Worm (Caenorhabditis elegans): Measurements from ENCODE around the gene F52E1.9.
A peak's percentile ranks its signal among the peaks of the same experiment; 100 is the strongest.

Gene F52E1.9

DNA sequence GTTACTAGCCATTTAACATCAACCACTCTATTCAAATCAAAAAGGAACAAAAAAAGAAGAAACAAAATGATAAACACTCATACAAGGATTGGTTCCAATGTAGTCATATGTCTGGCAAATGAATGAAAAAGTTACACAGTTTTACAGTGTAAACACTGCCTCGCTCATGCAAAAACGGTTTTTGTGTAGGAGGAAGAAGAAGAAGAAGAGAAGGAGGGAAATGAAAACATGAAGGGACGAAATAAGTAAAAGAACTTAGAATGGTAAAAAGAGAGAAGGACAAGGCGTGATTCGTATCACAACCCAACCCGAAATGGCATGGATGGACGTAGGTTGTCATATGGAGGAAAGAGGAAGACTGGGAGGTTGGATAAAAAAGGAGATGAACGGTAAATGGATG lies 4.4 kb upstream of the F52E1.9 start (continued):
- TF ChIP-seq mdl-1 (tag; optimal IDR thresholded peaks at IDR 0.05) = peak in 1 of 2 experiments; percentile 6
- TF ChIP-seq efl-1 (optimal IDR thresholded peaks at IDR 0.05) = no peak
- no peak for TF ChIP-seq efl-1 (GFP tag; optimal IDR thresholded peaks at IDR 0.05 in 1 of 2)
- peak; percentile 65 for TF ChIP-seq nhr-20 (tag; optimal IDR thresholded peaks at IDR 0.05)
- TF ChIP-seq elt-2 (tag; optimal IDR thresholded peaks at IDR 0.05) = no peak
- peak; percentile 88 for TF ChIP-seq lin-14 (GFP tag; optimal IDR thresholded peaks at IDR 0.05)
- TF ChIP-seq ama-1 (optimal IDR thresholded peaks at IDR 0.05) = no peak
- TF ChIP-seq C34B4.2 (tag; optimal IDR thresholded peaks at IDR 0.05) = no peak
- peak; percentile 77 for TF ChIP-seq blmp-1 (tag; optimal IDR thresholded peaks at IDR 0.05)
- TF ChIP-seq elt-3 (tag; optimal IDR thresholded peaks at IDR 0.05) = peak in 2 of 6 experiments; percentile 47 to 70
- TF ChIP-seq snu-23 (GFP tag; optimal IDR thresholded peaks at IDR 0.05) = peak; percentile 59
- TF ChIP-seq efl-3 (GFP tag; optimal IDR thresholded peaks at IDR 0.05) = no peak

DNA sequence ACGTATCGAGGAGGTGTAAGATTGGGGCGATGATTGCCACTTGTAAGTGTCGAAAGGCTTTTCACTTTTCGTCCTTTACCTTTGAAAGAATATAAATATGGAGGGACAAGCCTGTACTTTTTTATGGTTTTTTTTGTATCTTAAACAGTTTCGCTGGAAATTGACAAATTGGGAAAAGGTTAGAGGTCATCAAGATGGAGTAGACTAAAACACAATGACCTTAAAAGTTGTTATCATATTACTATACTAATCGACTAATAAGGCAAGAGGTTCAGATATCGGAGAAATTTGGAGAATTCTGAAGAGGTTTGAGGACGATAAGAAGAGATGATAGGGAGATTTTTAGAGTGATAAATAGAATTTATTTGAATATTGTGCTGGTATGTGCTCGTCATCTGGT lies 3.7 kb upstream of the F52E1.9 start:
- TF ChIP-seq nhr-90 (tag; optimal IDR thresholded peaks at IDR 0.05; ENCODE audit: poor library complexity) (no peak), nhr-85 (tag) (peak; percentile 67), C34B4.2 (tag; optimal IDR thresholded peaks at IDR 0.05) (no peak), skn-1 (tag; optimal IDR thresholded peaks at IDR 0.05) (no peak), xbp-1 (tag; optimal IDR thresholded peaks at IDR 0.05) (no peak), efl-3 (GFP tag; optimal IDR thresholded peaks at IDR 0.05) (no peak), zip-4 (GFP tag; optimal IDR thresholded peaks at IDR 0.05) (no peak), elt-3 (tag; optimal IDR thresholded peaks at IDR 0.05) (peak in 2 of 6 experiments; percentile 28 to 30), fos-1 (tag; optimal IDR thresholded peaks at IDR 0.05) (no peak), nhr-47 (tag; optimal IDR thresholded peaks at IDR 0.05) (no peak), zag-1 (tag; optimal IDR thresholded peaks at IDR 0.05) (no peak), tlp-1 (tag; optimal IDR thresholded peaks at IDR 0.05) (no peak), Y116A8C.19 (tag; optimal IDR thresholded peaks at IDR 0.05; ENCODE audit: borderline replicate concordance) (no peak), nhr-84 (tag; optimal IDR thresholded peaks at IDR 0.05) (no peak)

DNA sequence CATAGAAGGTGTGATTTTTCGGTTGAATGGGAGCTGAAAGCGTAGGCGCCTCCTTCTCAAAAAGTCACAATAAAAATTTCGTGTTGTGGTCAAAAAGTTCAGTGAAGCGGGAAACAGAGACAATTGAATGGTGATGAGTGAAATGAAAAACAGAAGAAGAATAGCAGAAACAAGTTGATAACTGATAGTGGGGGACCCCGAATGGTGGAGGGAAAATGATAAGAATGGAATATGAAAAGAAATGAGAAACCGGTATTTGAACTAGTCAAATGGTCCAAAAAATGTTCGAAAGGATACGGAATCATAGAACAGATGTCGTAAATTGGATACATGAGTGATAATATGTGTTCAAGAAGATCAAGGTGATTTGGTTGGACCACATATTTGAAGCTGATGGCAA lies 1.9 kb upstream of the F52E1.9 start:
- no peak for TF ChIP-seq rnt-1 (tag; optimal IDR thresholded peaks at IDR 0.05)
- no peak for TF ChIP-seq lin-14 (GFP tag; optimal IDR thresholded peaks at IDR 0.05)
- TF ChIP-seq elt-3 (tag; optimal IDR thresholded peaks at IDR 0.05) = peak in 3 of 6 experiments; percentile 44 to 59 (median 54)
- TF ChIP-seq blmp-1 (tag; optimal IDR thresholded peaks at IDR 0.05) = peak; percentile 59
- TF ChIP-seq alr-1 (tag; optimal IDR thresholded peaks at IDR 0.05; ENCODE audit: borderline replicate concordance) = no peak
- no peak for TF ChIP-seq nhr-11 (tag; optimal IDR thresholded peaks at IDR 0.05)

DNA sequence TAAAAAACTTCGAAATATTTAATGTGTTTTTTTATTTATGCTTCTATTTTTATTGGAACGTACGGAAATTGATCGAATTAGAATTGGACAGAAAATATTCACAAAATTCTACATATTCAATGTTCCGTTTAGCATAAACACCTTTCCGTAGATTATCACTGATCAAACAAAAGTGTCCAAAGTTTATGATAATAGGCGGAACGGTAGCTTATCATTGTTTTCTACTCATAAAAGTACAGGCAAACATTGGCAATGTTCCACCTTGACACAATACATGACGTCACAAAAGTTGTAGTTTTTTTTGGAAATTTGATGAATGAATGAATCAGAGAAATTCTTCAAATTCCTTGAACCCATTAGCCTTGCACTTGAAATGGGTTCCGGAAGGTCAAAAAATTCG lies 1.4 kb upstream of the F52E1.9 start:
- TF ChIP-seq nhr-85 (tag) (peak; percentile 59), hpl-2 (GFP tag; optimal IDR thresholded peaks at IDR 0.05) (no peak), unc-130 (tag; optimal IDR thresholded peaks at IDR 0.05) (no peak), C16A3.4 (tag; optimal IDR thresholded peaks at IDR 0.05) (no peak), hlh-17 (GFP tag; optimal IDR thresholded peaks at IDR 0.05; ENCODE audit: borderline replicate concordance) (no peak)

DNA sequence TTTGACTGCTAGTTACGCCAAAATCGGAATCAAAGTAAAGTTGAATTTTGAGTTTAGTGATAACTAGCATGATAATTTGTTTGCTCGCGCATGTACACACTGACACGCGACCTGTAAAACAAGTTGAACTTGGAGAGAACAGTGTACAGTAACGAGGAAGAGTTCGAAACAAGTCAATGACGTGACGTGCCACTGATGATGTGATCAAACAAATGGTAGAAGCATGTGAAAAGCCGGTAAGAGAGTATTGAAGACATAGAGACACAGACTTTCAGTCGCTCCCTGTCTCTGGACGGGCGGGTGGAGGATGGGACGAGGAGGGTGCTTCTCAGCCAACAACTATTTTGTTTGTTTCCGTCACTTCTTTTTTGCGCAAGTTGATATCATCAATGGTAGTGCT lies 683 bp upstream of the F52E1.9 start:
- no peak for TF ChIP-seq ama-1 (optimal IDR thresholded peaks at IDR 0.05)
- no peak for TF ChIP-seq sup-37 (GFP tag; optimal IDR thresholded peaks at IDR 0.05)
- TF ChIP-seq dsc-1 (tag; optimal IDR thresholded peaks at IDR 0.05) = no peak
- TF ChIP-seq elt-2 (tag; optimal IDR thresholded peaks at IDR 0.05) = no peak
- no peak for TF ChIP-seq zip-4 (GFP tag; optimal IDR thresholded peaks at IDR 0.05)
- no peak for TF ChIP-seq nhr-12 (tag; optimal IDR thresholded peaks at IDR 0.05)
- no peak for TF ChIP-seq unc-130 (tag; optimal IDR thresholded peaks at IDR 0.05)
- no peak for TF ChIP-seq fkh-4 (tag; optimal IDR thresholded peaks at IDR 0.05; ENCODE audit: borderline replicate concordance)
- no peak for TF ChIP-seq snpc-4 (tag; optimal IDR thresholded peaks at IDR 0.05)
- no peak for TF ChIP-seq C04F5.9 (tag; optimal IDR thresholded peaks at IDR 0.05)
- TF ChIP-seq nhr-20 (tag; optimal IDR thresholded peaks at IDR 0.05) = no peak

Measured in whole organism, L1 larva.